Worm (Caenorhabditis elegans) whole organism, mixed stage, embryonic: ENCODE measurements around the gene unc-96.

Experiments
- M03D4.4 ChIP-seq: sonication (generic microtip); optimal IDR thresholded peaks from 2 replicates; lab custom pipeline; 2017; ENCODE audit warnings: mild to moderate bottlenecking, missing genetic modification characterization, missing compliant biosample characterization
- bed-3 ChIP-seq: fragments of 200-800 bp; sonication (Bioruptor generic); optimal IDR thresholded peaks from 3 replicates; lab custom pipeline; 2018; ENCODE audit warnings: mild to moderate bottlenecking, missing genetic modification characterization, moderate library complexity, missing compliant biosample characterization
- blmp-1 ChIP-seq: fragments of 150-350 bp; optimal IDR thresholded peaks from 2 replicates; lab custom pipeline; 2014; ENCODE audit warnings: missing biosample characterization, missing genetic modification characterization
- ceh-39 ChIP-seq: fragments of 150-350 bp; optimal IDR thresholded peaks from 2 replicates; lab custom pipeline; 2014; ENCODE audit warnings: missing biosample characterization, missing genetic modification characterization
- ceh-43 ChIP-seq: fragments of 200-800 bp; sonication (Bioruptor generic); optimal IDR thresholded peaks from 2 replicates; lab custom pipeline; 2018; ENCODE audit warnings: mild to moderate bottlenecking, missing genetic modification characterization, moderate library complexity, missing compliant biosample characterization
- ceh-83 ChIP-seq: fragments of 200-800 bp; sonication (Bioruptor generic); optimal IDR thresholded peaks from 2 replicates; lab custom pipeline; 2018; ENCODE audit warnings: mild to moderate bottlenecking, missing genetic modification characterization, missing compliant biosample characterization
- ces-1 ChIP-seq: fragments of 150-350 bp; optimal IDR thresholded peaks from 2 replicates; lab custom pipeline; 2014; ENCODE audit warnings: missing biosample characterization, missing genetic modification reagents, missing genetic modification characterization
- cnd-1 ChIP-seq: fragments of 200-800 bp; sonication (Bioruptor generic); optimal IDR thresholded peaks from 2 replicates; lab custom pipeline; 2018; ENCODE audit warnings: mild to moderate bottlenecking, missing genetic modification characterization, missing compliant biosample characterization
- drap-1 ChIP-seq: fragments of 200-800 bp; sonication (Bioruptor generic); optimal IDR thresholded peaks from 3 replicates; lab custom pipeline; 2018; ENCODE audit warnings: mild to moderate bottlenecking, missing genetic modification characterization, missing compliant biosample characterization
- elt-1 ChIP-seq: sonication (generic microtip); optimal IDR thresholded peaks from 2 replicates; lab custom pipeline; 2017; ENCODE audit warnings: missing genetic modification characterization, mild to moderate bottlenecking, missing compliant biosample characterization, antibody characterized with exemption, moderate library complexity, borderline replicate concordance; ENCODE audit not compliant: insufficient read depth
- elt-3 ChIP-seq: fragments of 150-350 bp; optimal IDR thresholded peaks from 2 replicates; lab custom pipeline; 2014; ENCODE audit warnings: missing biosample characterization, missing genetic modification characterization
- flh-1 ChIP-seq: fragments of 200-800 bp; sonication (Bioruptor generic); optimal IDR thresholded peaks from 2 replicates; lab custom pipeline; 2018; ENCODE audit warnings: mild to moderate bottlenecking, missing genetic modification characterization, moderate library complexity, missing compliant biosample characterization
- ham-2 ChIP-seq: fragments of 200-800 bp; sonication (Bioruptor generic); optimal IDR thresholded peaks from 2 replicates; lab custom pipeline; 2018; ENCODE audit warnings: mild to moderate bottlenecking, missing genetic modification characterization, missing compliant biosample characterization
- hlh-1 ChIP-seq: fragments of 150-350 bp; optimal IDR thresholded peaks from 2 replicates; lab custom pipeline; 2014; ENCODE audit warnings: missing biosample characterization, missing genetic modification reagents, missing genetic modification characterization
- lsy-2 ChIP-seq: fragments of 150-350 bp; optimal IDR thresholded peaks from 2 replicates; lab custom pipeline; 2014; ENCODE audit warnings: missing biosample characterization, missing genetic modification characterization
- mab-5 ChIP-seq: fragments of 150-350 bp; optimal IDR thresholded peaks from 2 replicates; lab custom pipeline; 2014; ENCODE audit warnings: missing biosample characterization, missing genetic modification characterization
- mep-1 ChIP-seq: fragments of 150-350 bp; optimal IDR thresholded peaks from 2 replicates; lab custom pipeline; 2017; ENCODE audit warnings: missing biosample characterization, missing genetic modification reagents, missing genetic modification characterization, inconsistent platforms
- mls-2 ChIP-seq: sonication (generic microtip); optimal IDR thresholded peaks from 2 replicates; lab custom pipeline; 2016; ENCODE audit warnings: mild to moderate bottlenecking, missing genetic modification characterization, moderate library complexity, missing compliant biosample characterization
- nhr-12 ChIP-seq: fragments of 150-350 bp; optimal IDR thresholded peaks from 2 replicates; lab custom pipeline; 2014; ENCODE audit warnings: missing biosample characterization, missing genetic modification characterization
- nhr-2 ChIP-seq: fragments of 150-350 bp; optimal IDR thresholded peaks from 2 replicates; lab custom pipeline; 2014; ENCODE audit warnings: missing biosample characterization, missing genetic modification characterization
- nhr-237 ChIP-seq: fragments of 150-350 bp; optimal IDR thresholded peaks from 2 replicates; lab custom pipeline; 2014; ENCODE audit warnings: missing biosample characterization, missing genetic modification characterization
- nhr-28 ChIP-seq: fragments of 150-350 bp; optimal IDR thresholded peaks from 2 replicates; lab custom pipeline; 2014; ENCODE audit warnings: missing biosample characterization, missing genetic modification characterization
- nhr-76 ChIP-seq: sonication (generic microtip); optimal IDR thresholded peaks from 2 replicates; lab custom pipeline; 2017; ENCODE audit warnings: missing biosample characterization, missing genetic modification characterization
- pha-4 ChIP-seq: fragments of 150-350 bp; optimal IDR thresholded peaks from 2 replicates; lab custom pipeline; 2018; ENCODE audit warnings: missing biosample characterization, missing genetic modification reagents, missing genetic modification characterization
- sem-2 ChIP-seq: fragments of 200-800 bp; sonication (Bioruptor generic); optimal IDR thresholded peaks from 2 replicates; lab custom pipeline; 2018; ENCODE audit warnings: mild to moderate bottlenecking, missing genetic modification characterization, missing compliant biosample characterization
- snpc-4 ChIP-seq: fragments of 150-350 bp; optimal IDR thresholded peaks from 2 replicates; lab custom pipeline; 2014; ENCODE audit warnings: missing biosample characterization, missing genetic modification characterization
- sptf-1 ChIP-seq: sonication (generic microtip); optimal IDR thresholded peaks from 2 replicates; lab custom pipeline; 2017; ENCODE audit warnings: mild to moderate bottlenecking, missing genetic modification characterization, moderate library complexity, missing compliant biosample characterization
- tbx-8 ChIP-seq: fragments of 200-800 bp; sonication (Bioruptor generic); optimal IDR thresholded peaks from 2 replicates; lab custom pipeline; 2018; ENCODE audit warnings: mild to moderate bottlenecking, missing genetic modification characterization, moderate library complexity, missing compliant biosample characterization
- unc-62 ChIP-seq: fragments of 150-350 bp; optimal IDR thresholded peaks from 2 replicates; lab custom pipeline; 2014; ENCODE audit warnings: missing biosample characterization, missing genetic modification reagents, missing genetic modification characterization
- zip-8 ChIP-seq: fragments of 150-350 bp; optimal IDR thresholded peaks from 2 replicates; lab custom pipeline; 2014; ENCODE audit warnings: missing biosample characterization, missing genetic modification characterization
- ztf-11 ChIP-seq: fragments of 150-350 bp; optimal IDR thresholded peaks from 2 replicates; lab custom pipeline; 2014; ENCODE audit warnings: missing biosample characterization, missing genetic modification characterization

unc-96 gene

ce11 chrX:651616-652015, 30.5 kb upstream of the unc-96 start:
- no peak for TF ChIP-seq sem-2
- no peak for TF ChIP-seq flh-1 (GFP tag; lab: Kevin White, UChicago)
- TF ChIP-seq drap-1 = no peak
- no peak for TF ChIP-seq nhr-237
- TF ChIP-seq elt-1 (tag; lab: Kevin White, UChicago) = no peak
- no peak for TF ChIP-seq mls-2
- no peak for TF ChIP-seq unc-62 (GFP tag; lab: Kevin White, UChicago)
- no peak for TF ChIP-seq ceh-39 (tag; lab: Kevin White, UChicago)
- TF ChIP-seq sptf-1 (tag; lab: Kevin White, UChicago) = no peak
- TF ChIP-seq M03D4.4 (tag; lab: Kevin White, UChicago) = no peak
- TF ChIP-seq blmp-1 (tag; lab: Kevin White, UChicago) = no peak
- no peak for TF ChIP-seq ham-2 (GFP tag; lab: Kevin White, UChicago)
- TF ChIP-seq, all 35 proteins: peak for 0

- TF ChIP-seq nhr-28 (no peak), mab-5 (tag; lab: Kevin White, UChicago) (no peak), ztf-11 (tag; lab: Kevin White, UChicago) (no peak), mep-1 (tag; lab: Kevin White, UChicago) (no peak), flh-1 (GFP tag; lab: Kevin White, UChicago) (no peak), snpc-4 (tag; lab: Kevin White, UChicago) (no peak), tbx-8 (GFP tag; lab: Kevin White, UChicago) (no peak), nhr-12 (tag; lab: Kevin White, UChicago) (no peak), M03D4.4 (tag; lab: Kevin White, UChicago) (no peak), ceh-39 (tag; lab: Kevin White, UChicago) (no peak), blmp-1 (tag; lab: Kevin White, UChicago) (no peak), elt-1 (tag; lab: Kevin White, UChicago) (no peak), ceh-83 (GFP tag; lab: Kevin White, UChicago) (no peak), bed-3 (GFP tag; lab: Kevin White, UChicago) (no peak), mls-2 (no peak), lsy-2 (tag; lab: Kevin White, UChicago) (no peak), hlh-1 (no peak)
- TF ChIP-seq, all 35 proteins: peak for 0
These were observed 25.4 kb upstream of the unc-96 start for ce11 chrX:646493-646892.

ce11 chrX:645589-645988, 24.5 kb upstream of the unc-96 start:
- TF ChIP-seq pha-4 (no peak), M03D4.4 (tag; lab: Kevin White, UChicago) (no peak), ztf-11 (tag; lab: Kevin White, UChicago) (no peak), elt-3 (tag; lab: Kevin White, UChicago) (no peak), blmp-1 (tag; lab: Kevin White, UChicago) (no peak)
- TF ChIP-seq, all 35 proteins: peak for 0

ce11 chrX:642817-643216, 21.7 kb upstream of the unc-96 start:
- TF ChIP-seq zip-8 (tag; lab: Kevin White, UChicago) = no peak

- TF ChIP-seq ceh-39 (tag; lab: Kevin White, UChicago) (no peak), bed-3 (GFP tag; lab: Kevin White, UChicago) (no peak), unc-62 (GFP tag; lab: Kevin White, UChicago) (no peak), nhr-76 (tag; lab: Kevin White, UChicago) (no peak), ces-1 (GFP tag; lab: Kevin White, UChicago) (no peak), sem-2 (no peak), elt-3 (tag; lab: Kevin White, UChicago) (no peak), M03D4.4 (tag; lab: Kevin White, UChicago) (no peak), snpc-4 (tag; lab: Kevin White, UChicago) (no peak), sptf-1 (tag; lab: Kevin White, UChicago) (no peak), ham-2 (GFP tag; lab: Kevin White, UChicago) (no peak), elt-1 (tag; lab: Kevin White, UChicago) (no peak), pha-4 (no peak), zip-8 (tag; lab: Kevin White, UChicago) (no peak), nhr-2 (tag; lab: Kevin White, UChicago) (no peak), cnd-1 (no peak), nhr-237 (no peak), ceh-43 (GFP tag; lab: Kevin White, UChicago) (no peak), mls-2 (no peak)
These were observed 20.4 kb upstream of the unc-96 start, which contains the start of gene M6.11 for ce11 chrX:641440-641839. Gene M6.11, minus strand, starts transcription at chrX:641540.
